1 worm cellular context compared by ENCODE assay signal in the genomic region with DNA sequence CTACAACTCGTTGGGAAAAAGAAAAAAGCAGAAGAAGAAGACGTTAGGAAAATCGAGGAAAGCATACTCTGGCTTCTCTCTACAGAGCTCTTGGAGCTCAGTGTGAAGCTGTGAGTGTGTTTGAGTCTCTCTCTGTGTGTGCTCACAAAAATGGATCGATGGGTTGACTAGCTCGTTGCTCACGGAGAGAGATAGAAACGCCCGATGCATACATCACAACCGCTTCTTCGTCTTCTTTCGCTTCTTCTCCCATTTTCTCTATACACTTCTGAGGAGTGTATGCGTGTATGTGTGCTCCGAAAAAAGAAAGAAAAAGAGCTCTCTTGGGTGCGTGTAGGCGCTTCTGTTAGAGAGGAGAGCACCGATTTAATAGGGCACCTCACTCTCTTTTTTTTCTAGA.
TF ChIP-seq lines count a peak whose summit lies in the region.

No protein-coding gene starts in this region.

TF ChIP-seq in whole organism, L1 larva, 84 proteins besides CTCF, POLR2A, EP300 and RAD21 (continued from another document):
- TF ChIP-seq lin-39 (tag; optimal IDR thresholded peaks at IDR 0.05; lab: Kevin White, UChicago) (no peak), ztf-11 (tag; optimal IDR thresholded peaks at IDR 0.05; lab: Kevin White, UChicago) (no peak), irx-1 (tag; optimal IDR thresholded peaks at IDR 0.05; lab: Kevin White, UChicago) (peak; percentile 5), ets-5 (GFP tag; IDR thresholded peaks at IDR 0.05; lab: Robert Waterston, UW) (no peak), mab-9 (GFP tag; IDR thresholded peaks at IDR 0.05; lab: Robert Waterston, UW) (0 out of 2 replicates have a peak, but pooled peaks have one; percentile 25), pqm-1 (tag; optimal IDR thresholded peaks at IDR 0.05; lab: Kevin White, UChicago) (no peak), nhr-11 (tag; optimal IDR thresholded peaks at IDR 0.05; lab: Kevin White, UChicago) (no peak), nhr-20 (tag; optimal IDR thresholded peaks at IDR 0.05; lab: Kevin White, UChicago) (no peak), swsn-7 (tag; optimal IDR thresholded peaks at IDR 0.05; lab: Kevin White, UChicago) (peak; percentile 65), hpl-2 (GFP tag; optimal IDR thresholded peaks at IDR 0.05; lab: Kevin White, UChicago) (no peak), fkh-4 (tag; optimal IDR thresholded peaks at IDR 0.05; lab: Kevin White, UChicago; ENCODE audit: borderline replicate concordance) (no peak), aha-1 (tag; optimal IDR thresholded peaks at IDR 0.05; lab: Kevin White, UChicago) (no peak), snpc-4 (tag; optimal IDR thresholded peaks at IDR 0.05; lab: Kevin White, UChicago) (no peak), nhr-84 (tag; optimal IDR thresholded peaks at IDR 0.05; lab: Kevin White, UChicago) (no peak), nhr-47 (tag; optimal IDR thresholded peaks at IDR 0.05; lab: Kevin White, UChicago) (peak; percentile 51), hlh-17 (GFP tag; optimal IDR thresholded peaks at IDR 0.05; lab: Kevin White, UChicago; ENCODE audit: borderline replicate concordance) (no peak), nhr-237 (tag; optimal IDR thresholded peaks at IDR 0.05; lab: Kevin White, UChicago) (no peak), unc-130 (tag; optimal IDR thresholded peaks at IDR 0.05; lab: Kevin White, UChicago) (no peak), F16B12.6 (tag; optimal IDR thresholded peaks at IDR 0.05; lab: Kevin White, UChicago) (peak; percentile 6), efl-1 (optimal IDR thresholded peaks at IDR 0.05; lab: Kevin White, UChicago) (peak; percentile 15 to 37), efl-1 (GFP tag; optimal IDR thresholded peaks at IDR 0.05 in 1 of 2; lab: Kevin White, UChicago) (no peak), vab-15 (tag; optimal IDR thresholded peaks at IDR 0.05; lab: Kevin White, UChicago) (no peak), elt-2 (tag; optimal IDR thresholded peaks at IDR 0.05; lab: Kevin White, UChicago) (no peak), lin-13 (GFP tag; optimal IDR thresholded peaks at IDR 0.05; lab: Kevin White, UChicago) (peak; percentile 49), ceh-63 (GFP tag; optimal IDR thresholded peaks at IDR 0.05; lab: Kevin White, UChicago) (no peak), fkh-8 (tag; optimal IDR thresholded peaks at IDR 0.05; lab: Kevin White, UChicago) (peak; percentile 95), egl-27 (tag; optimal IDR thresholded peaks at IDR 0.05; lab: Kevin White, UChicago) (no peak), snu-23 (GFP tag; optimal IDR thresholded peaks at IDR 0.05; lab: Kevin White, UChicago) (peak; percentile 61), ama-1 (optimal IDR thresholded peaks at IDR 0.05; lab: Kevin White, UChicago) (no peak), lin-14 (GFP tag; optimal IDR thresholded peaks at IDR 0.05; lab: Kevin White, UChicago) (peak; percentile 93)
